Worm (Caenorhabditis elegans) whole organism, young adult: Measurements from ENCODE around the gene col-148.
A peak's percentile ranks its signal among the peaks of the same experiment; 100 is the strongest.

Experiments
- F10E7.11 ChIP-seq: sonication (generic microtip); optimal IDR thresholded peaks from 2 replicates; lab custom pipeline; 2017; ENCODE audit warnings: mild to moderate bottlenecking, missing genetic modification characterization, moderate library complexity, missing compliant biosample characterization
- F39B2.1 ChIP-seq: fragments of 200-800 bp; sonication (Bioruptor generic); IDR thresholded peaks from 2 replicates; pipeline ENCODE4 v1.3.6; 2022; ENCODE audit warnings: missing genetic modification reagents, missing genetic modification characterization, missing compliant biosample characterization
- F49E8.2 ChIP-seq: sonication (generic microtip); optimal IDR thresholded peaks from 3 replicates; lab custom pipeline; 2017; ENCODE audit warnings: missing genetic modification characterization, mild to moderate bottlenecking, missing compliant biosample characterization, antibody characterized with exemption, moderate library complexity; ENCODE audit not compliant: insufficient read depth
- T26A5.8 ChIP-seq: sonication (generic microtip); optimal IDR thresholded peaks from 2 replicates; lab custom pipeline; 2016; ENCODE audit warnings: missing genetic modification characterization, missing compliant biosample characterization
- Y53G8AR.9 ChIP-seq: fragments of 200-800 bp; sonication (Bioruptor generic); conservative IDR thresholded peaks from 2 replicates; pipeline ENCODE4 v1.3.6; 2022; ENCODE audit warnings: missing genetic modification reagents, missing genetic modification characterization, missing compliant biosample characterization
- Y79H2A.3 ChIP-seq: fragments of 200-800 bp; sonication (Bioruptor generic); conservative IDR thresholded peaks from 2 replicates; pipeline ENCODE4 v1.3.6; 2022; ENCODE audit warnings: missing genetic modification reagents, missing genetic modification characterization, missing compliant biosample characterization
- akir-1 ChIP-seq: fragments of 200-800 bp; sonication (Bioruptor generic); optimal IDR thresholded peaks from 2 replicates; lab custom pipeline; 2018; ENCODE audit warnings: mild to moderate bottlenecking, missing genetic modification characterization, moderate library complexity, missing compliant biosample characterization
- ama-1 ChIP-seq, 3 experiments: fragments of 150-350 bp in 1 of 3; sonication (generic microtip) in 2 of 3; optimal IDR thresholded peaks; 2 replicates each; lab custom pipeline; 2014 to 2018; ENCODE audit warnings: missing biosample characterization in 2 of 3, missing genetic modification characterization in 2 of 3, missing genetic modification reagents in 2 of 3
- aptf-3 ChIP-seq: fragments of 200-800 bp; sonication (Bioruptor generic); IDR thresholded peaks from 2 replicates; pipeline ENCODE4 v1.3.6; 2022; ENCODE audit warnings: missing genetic modification characterization, missing compliant biosample characterization
- attf-3 ChIP-seq: fragments of 200-800 bp; sonication (Bioruptor generic); conservative IDR thresholded peaks from 2 replicates; pipeline ENCODE4 v1.3.6; 2022; ENCODE audit warnings: missing genetic modification reagents, missing genetic modification characterization, missing compliant biosample characterization
- ccch-3 ChIP-seq: fragments of 200-800 bp; sonication (Bioruptor generic); optimal IDR thresholded peaks from 2 replicates; lab custom pipeline; 2018; ENCODE audit warnings: mild to moderate bottlenecking, missing genetic modification characterization, missing compliant biosample characterization
- cebp-1 ChIP-seq, 2 experiments: fragments of 200-800 bp in 1 of 2; sonication (Bioruptor generic) in 1 of 2; sonication (generic microtip) in 1 of 2; IDR thresholded peaks in 1 of 2; optimal IDR thresholded peaks in 1 of 2; 2 replicates each; pipeline versions ENCODE4 v1.3.6 to Lab custom; 2017 to 2022; ENCODE audit warnings: missing compliant biosample characterization in 2 of 2, missing genetic modification characterization in 2 of 2, mild to moderate bottlenecking in 1 of 2, missing genetic modification reagents in 1 of 2, moderate library complexity in 1 of 2
- chd-7 ChIP-seq: sonication (generic microtip); optimal IDR thresholded peaks from 2 replicates; lab custom pipeline; 2016; ENCODE audit warnings: mild to moderate bottlenecking, missing genetic modification characterization, moderate library complexity, missing compliant biosample characterization
- dox-1 ChIP-seq: fragments of 200-800 bp; sonication (Bioruptor generic); IDR thresholded peaks from 2 replicates; pipeline ENCODE4 v1.3.6; 2022; ENCODE audit warnings: missing genetic modification reagents, missing genetic modification characterization, missing compliant biosample characterization
- dpl-1 ChIP-seq: fragments of 150-350 bp; optimal IDR thresholded peaks from 2 replicates; lab custom pipeline; 2014; ENCODE audit warnings: missing biosample characterization, missing genetic modification reagents, missing genetic modification characterization
- efl-1 ChIP-seq: fragments of 150-350 bp; optimal IDR thresholded peaks from 2 replicates; lab custom pipeline; 2014; ENCODE audit warnings: missing biosample characterization, missing genetic modification reagents, missing genetic modification characterization
- fkh-3 ChIP-seq: sonication (generic microtip); optimal IDR thresholded peaks from 2 replicates; lab custom pipeline; 2016; ENCODE audit warnings: mild to moderate bottlenecking, missing genetic modification characterization, missing compliant biosample characterization
- gei-17 ChIP-seq: fragments of 200-800 bp; sonication (Bioruptor generic); optimal IDR thresholded peaks from 2 replicates; lab custom pipeline; 2018; ENCODE audit warnings: mild to moderate bottlenecking, missing genetic modification characterization, missing compliant biosample characterization
- hmg-1.2 ChIP-seq: fragments of 200-800 bp; sonication (Bioruptor generic); IDR thresholded peaks from 2 replicates; pipeline ENCODE4 v1.3.6; 2022; ENCODE audit warnings: missing genetic modification reagents, missing genetic modification characterization, missing compliant biosample characterization
- hrde-1 ChIP-seq: sonication (generic microtip); optimal IDR thresholded peaks from 2 replicates; lab custom pipeline; 2016; ENCODE audit warnings: missing genetic modification characterization, mild to moderate bottlenecking, missing compliant biosample characterization, moderate library complexity, missing genotype, missing genetic modification reagents, borderline replicate concordance
- hsf-1 ChIP-seq: fragments of 200-800 bp; sonication (Bioruptor generic); IDR thresholded peaks from 2 replicates; pipeline ENCODE4 v1.3.6; 2022; ENCODE audit warnings: missing genetic modification reagents, missing genetic modification characterization, missing compliant biosample characterization
- let-526 ChIP-seq: fragments of 200-800 bp; sonication (Bioruptor generic); IDR thresholded peaks from 2 replicates; pipeline ENCODE4 v1.3.6; 2022; ENCODE audit warnings: missing genetic modification reagents, missing genetic modification characterization, missing compliant biosample characterization
- lin-26 ChIP-seq: fragments of 200-800 bp; sonication (Bioruptor generic); IDR thresholded peaks from 2 replicates; pipeline ENCODE4 v1.3.6; 2022; ENCODE audit warnings: missing genetic modification reagents, missing genetic modification characterization, missing compliant biosample characterization
- lin-35 ChIP-seq, 3 experiments: fragments of 150-350 bp in 2 of 3; sonication (generic microtip) in 1 of 3; optimal IDR thresholded peaks; 2 replicates each; lab custom pipeline; 2014 to 2018; ENCODE audit warnings: missing biosample characterization in 3 of 3, missing genetic modification characterization in 3 of 3, missing genetic modification reagents in 3 of 3
- lin-40 ChIP-seq: sonication (generic microtip); optimal IDR thresholded peaks from 2 replicates; lab custom pipeline; 2016; ENCODE audit warnings: missing genetic modification characterization, mild to moderate bottlenecking, missing compliant biosample characterization, missing genotype, missing genetic modification reagents
- lir-1 ChIP-seq: fragments of 200-800 bp; sonication (Bioruptor generic); conservative IDR thresholded peaks from 2 replicates; pipeline ENCODE4 v1.3.6; 2022; ENCODE audit warnings: missing genetic modification reagents, missing genetic modification characterization, missing compliant biosample characterization
- madf-8 ChIP-seq: fragments of 200-800 bp; sonication (Bioruptor generic); conservative IDR thresholded peaks from 2 replicates; pipeline ENCODE4 v1.3.6; 2022; ENCODE audit warnings: missing genetic modification reagents, missing genetic modification characterization, missing compliant biosample characterization
- nfya-1 ChIP-seq: sonication (generic microtip); optimal IDR thresholded peaks from 2 replicates; lab custom pipeline; 2017; ENCODE audit warnings: antibody characterized with exemption, missing compliant biosample characterization, missing genetic modification characterization, borderline replicate concordance; ENCODE audit not compliant: insufficient read depth
- nfyb-1 ChIP-seq: fragments of 200-800 bp; sonication (Bioruptor generic); IDR thresholded peaks from 2 replicates; pipeline ENCODE4 v1.3.6; 2022; ENCODE audit warnings: missing genetic modification reagents, missing genetic modification characterization, missing compliant biosample characterization
- rcor-1 ChIP-seq: fragments of 200-800 bp; sonication (Bioruptor generic); IDR thresholded peaks from 2 replicates; pipeline ENCODE4 v1.3.6; 2022; ENCODE audit warnings: missing genetic modification reagents, missing genetic modification characterization, missing compliant biosample characterization
- rec-8 ChIP-seq, 2 experiments: sonication (generic microtip); optimal IDR thresholded peaks; 2 replicates each; lab custom pipeline; 2016; ENCODE audit warnings: mild to moderate bottlenecking in 2 of 2, missing genetic modification characterization in 2 of 2, missing genetic modification reagents in 2 of 2, missing genotype in 2 of 2, missing biosample characterization in 1 of 2, missing compliant biosample characterization in 1 of 2, moderate library complexity in 1 of 2
- repo-1 ChIP-seq: sonication (generic microtip); optimal IDR thresholded peaks from 2 replicates; lab custom pipeline; 2017; ENCODE audit warnings: mild to moderate bottlenecking, missing genetic modification characterization, missing compliant biosample characterization
- rpc-1 ChIP-seq, 2 experiments: fragments of 150-350 bp in 1 of 2; sonication (generic microtip) in 1 of 2; optimal IDR thresholded peaks; 2 replicates each; lab custom pipeline; 2014 to 2018; ENCODE audit warnings: missing biosample characterization in 1 of 2, missing genetic modification characterization in 1 of 2, missing genetic modification reagents in 1 of 2, missing genotype in 1 of 2
- sea-2 ChIP-seq: fragments of 200-800 bp; sonication (Bioruptor generic); IDR thresholded peaks from 2 replicates; pipeline ENCODE4 v1.3.6; 2022; ENCODE audit warnings: missing genetic modification characterization, missing compliant biosample characterization
- tbx-9 ChIP-seq: sonication (generic microtip); optimal IDR thresholded peaks from 2 replicates; lab custom pipeline; 2016; ENCODE audit warnings: borderline replicate concordance, missing genetic modification characterization, inconsistent platforms, missing compliant biosample characterization
- xnd-1 ChIP-seq: sonication (generic microtip); optimal IDR thresholded peaks from 2 replicates; lab custom pipeline; 2016; ENCODE audit warnings: missing genotype, missing genetic modification reagents, missing genetic modification characterization, missing compliant biosample characterization
- zfh-2 ChIP-seq: fragments of 200-800 bp; sonication (Bioruptor generic); conservative IDR thresholded peaks from 2 replicates; pipeline ENCODE4 v1.3.6; 2022; ENCODE audit warnings: missing genetic modification reagents, missing genetic modification characterization, missing compliant biosample characterization
- ztf-22 ChIP-seq: fragments of 200-800 bp; sonication (Bioruptor generic); optimal IDR thresholded peaks from 2 replicates; lab custom pipeline; 2018; ENCODE audit warnings: mild to moderate bottlenecking, missing genetic modification characterization, moderate library complexity, missing compliant biosample characterization
- ztf-28 ChIP-seq: fragments of 200-800 bp; sonication (Bioruptor generic); IDR thresholded peaks from 2 replicates; pipeline ENCODE4 v1.3.6; 2022; ENCODE audit warnings: missing genetic modification reagents, missing genetic modification characterization, missing compliant biosample characterization
- ztf-6 ChIP-seq: fragments of 200-800 bp; sonication (Bioruptor generic); IDR thresholded peaks from 2 replicates; pipeline ENCODE4 v1.3.6; 2022; ENCODE audit warnings: missing genetic modification reagents, missing genetic modification characterization, missing compliant biosample characterization

col-148 gene

ce11 chrV:10204863-10205338, 36.7 kb upstream of the col-148 start, which contains the start of the genes ZK856.19 and ZK856.11 (continued):
- TF ChIP-seq dpl-1 (GFP tag; lab: Kevin White, UChicago) (no peak), aptf-3 (GFP tag; lab: Robert Waterston, UW) (no peak), ama-1 (optimal IDR thresholded peaks at IDR 0.05; lab: Kevin White, UChicago) (no peak), ama-1 (GFP tag; optimal IDR thresholded peaks at IDR 0.05; lab: Kevin White, UChicago) (no peak), lin-40 (tag; lab: Kevin White, UChicago) (peak; percentile 61), sea-2 (no peak), akir-1 (GFP tag; lab: Kevin White, UChicago) (no peak), ztf-22 (no peak), cebp-1 (GFP tag; IDR thresholded peaks at IDR 0.05; lab: Robert Waterston, UW) (no peak), cebp-1 (tag; optimal IDR thresholded peaks at IDR 0.05; lab: Kevin White, UChicago) (peak; percentile 54), repo-1 (tag; lab: Kevin White, UChicago) (no peak), Y79H2A.3 (GFP tag; lab: Robert Waterston, UW) (no peak), T26A5.8 (tag; lab: Kevin White, UChicago) (no peak), F49E8.2 (tag; lab: Kevin White, UChicago) (peak; percentile 41), madf-8 (GFP tag; lab: Robert Waterston, UW) (no peak), F39B2.1 (GFP tag; lab: Robert Waterston, UW) (no peak), F10E7.11 (tag; lab: Kevin White, UChicago) (no peak), ccch-3 (GFP tag; lab: Kevin White, UChicago) (no peak), hrde-1 (tag; lab: Kevin White, UChicago) (peak; percentile 0), zfh-2 (no peak), ztf-6 (no peak), Y53G8AR.9 (GFP tag; lab: Robert Waterston, UW) (0 out of 2 replicates have a peak, but pooled peaks have one; percentile 65), hsf-1 (0 out of 2 replicates have a peak, but pooled peaks have one; percentile 18), efl-1 (GFP tag; lab: Kevin White, UChicago) (no peak), nfya-1 (tag; lab: Kevin White, UChicago) (no peak), nfyb-1 (GFP tag; lab: Robert Waterston, UW) (no peak), lin-26 (GFP tag; lab: Robert Waterston, UW) (no peak), rcor-1 (GFP tag; lab: Robert Waterston, UW) (no peak), attf-3 (GFP tag; lab: Robert Waterston, UW) (no peak), chd-7 (tag; lab: Kevin White, UChicago) (no peak), gei-17 (GFP tag; lab: Kevin White, UChicago) (no peak), lin-35 (GFP tag; optimal IDR thresholded peaks at IDR 0.05; lab: Kevin White, UChicago) (peak in 1 of 3 experiments; percentile 55), rec-8 (tag; optimal IDR thresholded peaks at IDR 0.05; lab: Kevin White, UChicago) (no peak), fkh-3 (tag; lab: Kevin White, UChicago) (no peak), let-526 (GFP tag; lab: Robert Waterston, UW) (no peak), hmg-1.2 (GFP tag; lab: Robert Waterston, UW) (peak; percentile 32; the same call in 1 of the 2 replicates), tbx-9 (tag; lab: Kevin White, UChicago) (no peak), lir-1 (GFP tag; lab: Robert Waterston, UW) (no peak)

ce11 chrV:10205483-10205882, 36.1 kb upstream of the col-148 start, which contains the start of gene ZK856.16:
TSS of gene ZK856.16 (minus strand) at chrV:10205583.
- TF ChIP-seq ztf-28 (GFP tag; lab: Robert Waterston, UW) (no peak), rpc-1 (optimal IDR thresholded peaks at IDR 0.05; lab: Kevin White, UChicago) (no peak), rpc-1 (tag; optimal IDR thresholded peaks at IDR 0.05; lab: Kevin White, UChicago) (no peak), xnd-1 (tag; lab: Kevin White, UChicago) (no peak), aptf-3 (GFP tag; lab: Robert Waterston, UW) (no peak), dox-1 (GFP tag; lab: Robert Waterston, UW) (no peak), rcor-1 (GFP tag; lab: Robert Waterston, UW) (no peak), let-526 (GFP tag; lab: Robert Waterston, UW) (no peak)
- TF ChIP-seq, all 124 proteins: peak for 0
